Worm (Caenorhabditis elegans): ENCODE data around the gene cept-2.

Gene cept-2

ce11 chrV:14366487-14366962, 19.0 kb downstream of the cept-2 start (continued):
- TF ChIP-seq egl-43 (GFP tag; IDR thresholded peaks at IDR 0.05) (peak; percentile 80), mxl-3 (GFP tag; optimal IDR thresholded peaks at IDR 0.05) (peak; percentile 76), nhr-11 (tag; optimal IDR thresholded peaks at IDR 0.05) (peak; percentile 64), tra-1 (GFP tag; IDR thresholded peaks at IDR 0.05) (0 out of 2 replicates have a peak, but pooled peaks have one; percentile 46), mep-1 (tag; optimal IDR thresholded peaks at IDR 0.05) (peak; percentile 81), duxl-1 (tag; optimal IDR thresholded peaks at IDR 0.05; ENCODE audit: poor library complexity) (peak; percentile 27), aha-1 (tag) (peak; percentile 96), unc-62 (GFP tag; optimal IDR thresholded peaks at IDR 0.05 in 1 of 2) (peak in 1 of 2 experiments; percentile 52), unc-62 (tag; optimal IDR thresholded peaks at IDR 0.05) (no peak), daf-16 (GFP tag; optimal IDR thresholded peaks at IDR 0.05) (peak; percentile 44 to 58), daf-16 (tag; optimal IDR thresholded peaks at IDR 0.05) (peak; percentile 69), T26A8.4 (GFP tag; IDR thresholded peaks at IDR 0.05) (0 out of 2 replicates have a peak, but pooled peaks have one; percentile 66), F10B5.3 (tag; optimal IDR thresholded peaks at IDR 0.05) (peak; percentile 25), nhr-102 (tag; optimal IDR thresholded peaks at IDR 0.05) (peak; percentile 63), dmd-6 (GFP tag; IDR thresholded peaks at IDR 0.05) (peak; percentile 55), Y48G9A.11 (GFP tag; IDR thresholded peaks at IDR 0.05) (no peak), Y5F2A.4 (GFP tag; optimal IDR thresholded peaks at IDR 0.05) (no peak), nhr-77 (tag; optimal IDR thresholded peaks at IDR 0.05) (no peak), lin-13 (GFP tag; optimal IDR thresholded peaks at IDR 0.05) (peak; percentile 33), nhr-237 (tag; optimal IDR thresholded peaks at IDR 0.05) (no peak), mes-2 (tag; optimal IDR thresholded peaks at IDR 0.05; ENCODE audit: poor library complexity, severe bottlenecking) (peak; percentile 56), vab-7 (GFP tag; IDR thresholded peaks at IDR 0.05) (peak; percentile 34; the same call in 1 of the 2 replicates), hif-1 (tag; optimal IDR thresholded peaks at IDR 0.05) (peak in 1 of 2 experiments; percentile 82)

DNA sequence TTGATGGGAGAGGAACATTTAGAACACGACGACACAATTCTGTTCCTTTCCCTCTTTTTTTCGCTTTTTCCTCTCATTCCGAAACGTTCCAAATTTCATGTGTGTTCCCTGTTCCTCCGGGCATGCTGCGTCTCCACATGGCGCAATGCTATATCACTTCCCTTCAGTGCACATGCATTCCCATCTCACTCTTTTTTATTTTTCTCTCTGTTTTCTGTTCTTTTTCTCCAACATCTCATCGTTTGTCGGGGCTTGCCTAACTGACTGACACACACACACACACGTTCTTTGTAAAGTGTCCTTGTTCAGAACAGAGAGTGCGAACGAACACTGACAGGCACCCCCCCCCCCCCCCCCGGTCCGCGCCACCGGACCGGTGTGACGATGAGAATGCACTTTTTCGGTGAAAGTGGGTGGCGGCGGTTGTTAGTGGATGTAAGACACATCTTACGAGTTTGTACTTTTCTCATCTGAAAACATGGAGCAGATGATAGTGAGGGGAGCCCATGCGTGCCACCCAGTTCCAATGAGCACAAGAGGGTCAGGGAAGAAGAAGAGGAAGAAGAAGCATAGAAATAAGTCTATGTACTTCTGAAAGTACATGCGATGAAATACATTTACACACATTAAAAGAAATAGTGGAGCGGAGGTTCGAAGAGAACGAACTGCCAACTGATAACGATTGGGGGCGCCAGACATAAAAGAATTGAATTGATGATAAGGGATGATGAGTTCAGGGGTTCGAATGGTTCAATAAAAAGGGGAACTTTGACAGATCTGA, 20.9 kb downstream of the cept-2 start:
- TF ChIP-seq dve-1 (tag; optimal IDR thresholded peaks at IDR 0.05; ENCODE audit: insufficient read depth) (peak; percentile 41), lin-29 (GFP tag; IDR thresholded peaks at IDR 0.05) (0 out of 2 replicates have a peak, but pooled peaks have one; percentile 18), T26A8.4 (GFP tag; IDR thresholded peaks at IDR 0.05) (peak; percentile 17; the same call in 1 of the 2 replicates), D1046.2 (GFP tag; IDR thresholded peaks at IDR 0.05) (no peak), fkh-10 (GFP tag; optimal IDR thresholded peaks at IDR 0.05) (no peak), nhr-25 (tag; optimal IDR thresholded peaks at IDR 0.05; ENCODE audit: borderline replicate concordance, insufficient read depth) (peak; percentile 90), mxl-3 (GFP tag; optimal IDR thresholded peaks at IDR 0.05) (peak; percentile 86), lin-1 (GFP tag; IDR thresholded peaks at IDR 0.05) (0 out of 2 replicates have a peak, but pooled peaks have one; percentile 10), hif-1 (tag; optimal IDR thresholded peaks at IDR 0.05) (peak in 1 of 2 experiments; percentile 52), hlh-30 (tag; optimal IDR thresholded peaks at IDR 0.05; ENCODE audit: insufficient read depth) (peak; percentile 62), mdl-1 (tag; optimal IDR thresholded peaks at IDR 0.05) (peak; percentile 64 to 93), Y105C5A.15 (GFP tag; IDR thresholded peaks at IDR 0.05) (no peak), duxl-1 (tag; optimal IDR thresholded peaks at IDR 0.05; ENCODE audit: poor library complexity) (peak; percentile 57), madf-9 (GFP tag; conservative IDR thresholded peaks at IDR 0.05) (no peak), jun-1 (tag; optimal IDR thresholded peaks at IDR 0.05) (no peak), daf-12 (tag; optimal IDR thresholded peaks at IDR 0.05) (peak; percentile 20), mep-1 (tag; optimal IDR thresholded peaks at IDR 0.05) (peak; percentile 81), F44E2.7 (GFP tag; IDR thresholded peaks at IDR 0.05) (no peak), R02D3.7 (tag; optimal IDR thresholded peaks at IDR 0.05) (no peak), mxl-2 (GFP tag; conservative IDR thresholded peaks at IDR 0.05) (no peak), saeg-2 (GFP tag; IDR thresholded peaks at IDR 0.05) (no peak), ama-1 (optimal IDR thresholded peaks at IDR 0.05) (no peak), pqm-1 (tag; optimal IDR thresholded peaks at IDR 0.05) (peak; percentile 95), skn-1 (tag; optimal IDR thresholded peaks at IDR 0.05) (no peak), ceh-32 (tag; optimal IDR thresholded peaks at IDR 0.05; ENCODE audit: poor library complexity) (no peak), ZK546.5 (tag; optimal IDR thresholded peaks at IDR 0.05) (no peak), rbr-2 (tag; optimal IDR thresholded peaks at IDR 0.05) (peak; percentile 58), ceh-44 (GFP tag; IDR thresholded peaks at IDR 0.05) (no peak), cey-2 (tag; optimal IDR thresholded peaks at IDR 0.05; ENCODE audit: borderline replicate concordance, insufficient read depth) (peak; percentile 74)
